ENCODE assay signal across 2 fruit fly cellular contexts in genomic region chr3L:12585761-12586160, dm6.
TF ChIP-seq lines count a peak whose summit lies in the region.

No protein-coding gene starts in this region.

- no peak for TF ChIP-seq CTCF in whole organism, embryonic (GFP tag; optimal IDR thresholded peaks at IDR 0.05; lab: Kevin White, UChicago)

TF ChIP-seq in whole organism, embryonic, 481 proteins besides CTCF, POLR2A, EP300 and RAD21:
- TF ChIP-seq dysf (GFP tag; IDR thresholded peaks at IDR 0.05; lab: Robert Waterston, UW), result 0 out of 3 replicates have a peak, but pooled peaks have one; percentile 39
- TF ChIP-seq p53 (GFP tag; optimal IDR thresholded peaks at IDR 0.05; lab: Kevin White, UChicago), result no peak
- TF ChIP-seq Hr39 (optimal IDR thresholded peaks at IDR 0.05; lab: Kevin White, UChicago), result peak; percentile 61
- no peak for TF ChIP-seq prd (optimal IDR thresholded peaks at IDR 0.05; lab: Kevin White, UChicago)
- 0 out of 3 replicates have a peak, but pooled peaks have one; percentile 14 for TF ChIP-seq prd (GFP tag; IDR thresholded peaks at IDR 0.05; lab: Robert Waterston, UW)
- TF ChIP-seq Ets65A (GFP tag; lab: Kevin White, UChicago), result peak; percentile 37
- TF ChIP-seq CG5245 (GFP tag; optimal IDR thresholded peaks at IDR 0.05; lab: Kevin White, UChicago), result no peak
- 0 out of 2 replicates have a peak, but pooled peaks have one; percentile 15 for TF ChIP-seq CG9215 (GFP tag; IDR thresholded peaks at IDR 0.05; lab: Robert Waterston, UW)
- TF ChIP-seq sens (GFP tag; lab: Kevin White, UChicago), result peak; percentile 9
- no peak for TF ChIP-seq CG4854 (GFP tag; optimal IDR thresholded peaks at IDR 0.05; lab: Kevin White, UChicago)
- 0 out of 2 replicates have a peak, but pooled peaks have one; percentile 7 for TF ChIP-seq Bgb (GFP tag; IDR thresholded peaks at IDR 0.05; lab: Robert Waterston, UW; ENCODE audit: partially characterized antibody)
- TF ChIP-seq HLH4C (GFP tag; IDR thresholded peaks at IDR 0.05; lab: Robert Waterston, UW; ENCODE audit: partially characterized antibody), result 0 out of 3 replicates have a peak, but pooled peaks have one; percentile 9

TF ChIP-seq in whole organism, wandering third instar larva, 38 proteins besides CTCF, POLR2A, EP300 and RAD21:
- TF ChIP-seq Sp1 (GFP tag; optimal IDR thresholded peaks at IDR 0.05; lab: Kevin White, UChicago) (no peak), Dfd (GFP tag; optimal IDR thresholded peaks at IDR 0.05; lab: Kevin White, UChicago) (peak; percentile 86)

Comparison
In these comparisons a context has a peak if more than half of its experiments do, and no peak if none do; other contexts are left out.
1. Of the 10 proteins assayed by ChIP-seq in both whole organism, embryonic and whole organism, wandering third instar larva: peak only in whole organism, embryonic: none; only in whole organism, wandering third instar larva: Dfd; in both: none; in neither: 9.